Worm (Caenorhabditis elegans) whole organism, midembryonic: Measurements from ENCODE around the gene nrde-4.

Experiments
- cog-1 ChIP-seq: sonication (generic microtip); optimal IDR thresholded peaks from 2 replicates; lab custom pipeline; 2016; ENCODE audit warnings: missing genetic modification characterization, missing compliant biosample characterization
- flt-1 ChIP-seq: fragments of 200-800 bp; sonication (Bioruptor generic); IDR thresholded peaks from 2 replicates; pipeline ENCODE4 v1.3.6; 2022; ENCODE audit warnings: missing genetic modification characterization, missing compliant biosample characterization
- med-1 ChIP-seq: sonication (generic microtip); optimal IDR thresholded peaks from 2 replicates; lab custom pipeline; 2017; ENCODE audit warnings: missing genetic modification characterization, mild to moderate bottlenecking, missing compliant biosample characterization, antibody characterized with exemption, missing genetic modification reagents; ENCODE audit not compliant: insufficient read depth
- ztf-23 ChIP-seq: fragments of 200-800 bp; sonication (Bioruptor generic); IDR thresholded peaks from 2 replicates; pipeline ENCODE4 v1.3.6; 2022; ENCODE audit warnings: missing genetic modification reagents, missing genetic modification characterization, missing compliant biosample characterization
- ztf-29 ChIP-seq: fragments of 200-800 bp; sonication (Bioruptor generic); IDR thresholded peaks from 2 replicates; pipeline ENCODE4 v1.3.6; 2022; ENCODE audit warnings: missing genetic modification reagents, missing genetic modification characterization, missing compliant biosample characterization

- no peak for TF ChIP-seq cog-1
- no peak for TF ChIP-seq ztf-23 (GFP tag; lab: Robert Waterston, UW)
- no peak for TF ChIP-seq flt-1 (GFP tag; lab: Robert Waterston, UW)
- TF ChIP-seq med-1 (GFP tag; lab: Kevin White, UChicago), result no peak
- no peak for TF ChIP-seq ztf-29 (GFP tag; lab: Robert Waterston, UW)
Measured at ce11 chrIV:7672872-7673271, 18.8 kb upstream of the nrde-4 start, which contains the start of gene C08G9.2.
